Worm (Caenorhabditis elegans): ENCODE measurements around the gene siah-1.

The siah-1 gene

DNA sequence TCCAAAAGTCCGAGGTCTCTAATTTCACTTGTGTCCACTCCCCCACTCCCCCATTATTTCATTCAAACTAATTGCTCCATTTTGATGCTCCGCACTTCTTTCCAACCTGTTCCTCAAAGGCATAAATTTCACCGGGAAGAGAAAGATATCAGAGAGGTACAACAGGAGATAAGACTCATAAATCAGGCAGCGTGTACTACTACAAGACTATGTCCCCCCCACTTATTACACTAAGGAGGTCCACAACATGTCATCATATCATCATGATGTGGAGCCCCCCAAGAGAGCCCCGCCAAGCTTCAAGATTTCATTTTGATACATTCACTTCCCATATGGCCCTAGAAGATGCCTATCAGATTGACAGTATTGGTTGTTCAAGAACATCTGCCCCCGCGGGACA is 21.6 kb downstream of the siah-1 start:
- TF ChIP-seq pqm-1 (tag; optimal IDR thresholded peaks at IDR 0.05) (no peak), rnt-1 (tag; optimal IDR thresholded peaks at IDR 0.05) (peak; percentile 34)

DNA sequence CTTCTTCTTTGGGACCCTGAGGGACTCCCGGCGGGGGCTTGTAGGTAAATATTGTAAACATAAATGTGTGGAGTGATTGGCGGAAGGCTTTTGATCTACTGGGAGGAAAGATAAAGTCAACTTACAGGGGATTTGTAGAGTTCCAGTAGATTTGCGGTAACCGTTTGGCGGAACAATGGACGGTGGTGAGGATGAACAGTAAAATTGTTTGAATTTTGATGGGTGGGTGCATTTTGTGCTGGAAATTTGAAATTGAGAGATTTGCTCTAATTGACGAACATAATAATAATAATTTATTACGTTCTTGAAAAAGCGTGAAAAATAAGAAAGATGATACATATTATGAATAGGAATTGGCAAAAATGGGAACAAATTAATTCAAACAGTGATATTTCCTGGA is 22.7 kb downstream of the siah-1 start, which contains the start of gene vab-2:
vab-2 (minus strand) TSS at position 238 of the 400 bp plus-strand sequence.
- TF ChIP-seq C34B4.2 (tag; optimal IDR thresholded peaks at IDR 0.05) (no peak), nhr-71 (tag; optimal IDR thresholded peaks at IDR 0.05) (no peak), fos-1 (tag; optimal IDR thresholded peaks at IDR 0.05) (no peak), vab-15 (tag; optimal IDR thresholded peaks at IDR 0.05) (no peak), zag-1 (tag; optimal IDR thresholded peaks at IDR 0.05) (no peak), nhr-28 (tag; optimal IDR thresholded peaks at IDR 0.05) (no peak), ets-5 (GFP tag; IDR thresholded peaks at IDR 0.05) (no peak), dsc-1 (tag; optimal IDR thresholded peaks at IDR 0.05) (no peak), ceh-63 (GFP tag; optimal IDR thresholded peaks at IDR 0.05) (no peak)

DNA sequence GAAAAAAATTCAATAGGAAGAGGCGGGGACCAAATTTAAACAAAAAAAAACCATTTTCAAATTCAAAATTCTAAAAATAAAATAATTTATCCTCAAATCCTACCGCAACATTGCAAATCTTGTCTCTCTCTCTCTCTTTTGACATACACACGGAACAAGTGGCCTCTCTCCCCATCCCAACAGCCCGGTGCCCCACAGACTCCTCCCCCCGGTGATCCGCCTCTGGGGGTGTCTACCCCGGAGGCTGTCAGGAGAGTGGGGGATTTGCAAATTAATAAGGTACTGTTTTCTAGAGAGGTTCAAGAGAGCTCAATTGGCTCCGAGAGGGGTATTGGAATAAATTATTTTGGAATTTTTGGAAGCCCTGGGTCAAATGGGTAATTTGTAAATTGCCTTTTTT is 23.9 kb downstream of the siah-1 start:
- TF ChIP-seq ztf-11 (tag; optimal IDR thresholded peaks at IDR 0.05) (no peak), ceh-90 (tag; optimal IDR thresholded peaks at IDR 0.05) (no peak), egl-13 (tag; optimal IDR thresholded peaks at IDR 0.05) (no peak), skn-1 (tag; optimal IDR thresholded peaks at IDR 0.05) (no peak), F16B12.6 (tag; optimal IDR thresholded peaks at IDR 0.05) (no peak), swsn-7 (tag; optimal IDR thresholded peaks at IDR 0.05) (no peak)

DNA sequence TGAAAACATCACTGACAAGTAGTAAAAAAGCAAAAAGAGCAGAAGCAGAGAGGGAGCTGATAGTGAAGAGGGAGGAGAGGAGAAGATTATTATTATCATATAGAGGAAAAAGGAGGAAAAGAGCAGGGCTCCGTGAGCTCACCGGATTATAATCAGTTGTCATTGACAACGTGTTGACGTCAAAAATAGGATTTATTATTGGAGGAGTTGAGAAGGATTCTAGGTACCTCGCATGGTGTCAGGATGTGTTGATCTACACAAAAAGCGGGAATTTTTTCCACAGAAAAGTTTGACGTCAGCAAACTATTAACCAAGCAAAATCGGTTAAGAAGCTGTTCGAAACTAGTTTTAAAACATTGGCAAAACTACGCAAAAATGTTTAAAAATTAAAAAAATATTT is 30.3 kb downstream of the siah-1 start:
- TF ChIP-seq unc-98 (GFP tag; IDR thresholded peaks at IDR 0.05) (no peak), C16A3.4 (tag; optimal IDR thresholded peaks at IDR 0.05) (no peak), jun-1 (tag; optimal IDR thresholded peaks at IDR 0.05) (no peak), nhr-85 (tag) (no peak), nhr-47 (tag; optimal IDR thresholded peaks at IDR 0.05) (peak; percentile 48), lin-35 (GFP tag; optimal IDR thresholded peaks at IDR 0.05) (peak in 1 of 2 experiments; percentile 7), nhr-12 (tag; optimal IDR thresholded peaks at IDR 0.05) (no peak), aha-1 (tag; optimal IDR thresholded peaks at IDR 0.05) (no peak), nhr-71 (tag; optimal IDR thresholded peaks at IDR 0.05) (peak; percentile 42), lin-14 (GFP tag; optimal IDR thresholded peaks at IDR 0.05) (no peak), fos-1 (tag; optimal IDR thresholded peaks at IDR 0.05) (no peak), efl-3 (GFP tag; optimal IDR thresholded peaks at IDR 0.05) (no peak), lin-13 (GFP tag; optimal IDR thresholded peaks at IDR 0.05) (no peak), aly-2 (tag; optimal IDR thresholded peaks at IDR 0.05) (no peak), lin-15B (tag; optimal IDR thresholded peaks at IDR 0.05) (no peak), C34B4.2 (tag; optimal IDR thresholded peaks at IDR 0.05) (no peak), nhr-19 (GFP tag; conservative IDR thresholded peaks at IDR 0.05) (no peak), dpl-1 (GFP tag; optimal IDR thresholded peaks at IDR 0.05) (no peak), pax-3 (tag; optimal IDR thresholded peaks at IDR 0.05) (peak; percentile 20), ets-5 (GFP tag; IDR thresholded peaks at IDR 0.05) (no peak), snpc-4 (tag; optimal IDR thresholded peaks at IDR 0.05) (no peak), mef-2 (tag; optimal IDR thresholded peaks at IDR 0.05) (no peak), ces-1 (GFP tag; optimal IDR thresholded peaks at IDR 0.05) (no peak), rnt-1 (tag; optimal IDR thresholded peaks at IDR 0.05) (no peak), grh-1 (GFP tag; IDR thresholded peaks at IDR 0.05) (no peak), alr-1 (tag; optimal IDR thresholded peaks at IDR 0.05; ENCODE audit: borderline replicate concordance) (no peak), sox-4 (tag; optimal IDR thresholded peaks at IDR 0.05) (peak; percentile 67), ceh-88 (GFP tag; IDR thresholded peaks at IDR 0.05) (no peak), isw-1 (GFP tag; IDR thresholded peaks at IDR 0.05) (no peak), ztf-4 (tag; optimal IDR thresholded peaks at IDR 0.05) (no peak), fkh-8 (tag; optimal IDR thresholded peaks at IDR 0.05) (peak; percentile 88), ceh-82 (tag; optimal IDR thresholded peaks at IDR 0.05) (no peak), unc-30 (tag; optimal IDR thresholded peaks at IDR 0.05) (no peak), irx-1 (tag; optimal IDR thresholded peaks at IDR 0.05) (no peak), Y116A8C.19 (tag; optimal IDR thresholded peaks at IDR 0.05; ENCODE audit: borderline replicate concordance) (no peak), fkh-4 (tag; optimal IDR thresholded peaks at IDR 0.05; ENCODE audit: borderline replicate concordance) (no peak), skn-1 (tag; optimal IDR thresholded peaks at IDR 0.05) (no peak), vab-15 (tag; optimal IDR thresholded peaks at IDR 0.05) (no peak)
